Worm (Caenorhabditis elegans) whole organism, L1 larva: ENCODE results near the gene sri-69.

ENCODE experiments used
- aly-2 ChIP-seq: fragments of 150-350 bp; optimal IDR thresholded peaks from 2 replicates; lab custom pipeline; 2014; ENCODE audit warnings: missing biosample characterization, missing genetic modification characterization
- blmp-1 ChIP-seq: fragments of 150-350 bp; optimal IDR thresholded peaks from 2 replicates; lab custom pipeline; 2014; ENCODE audit warnings: missing biosample characterization, missing genetic modification characterization
- ceh-82 ChIP-seq, 3 experiments: fragments of 150-350 bp in 1 of 3; sonication (generic microtip) in 2 of 3; optimal IDR thresholded peaks; 2 replicates each; lab custom pipeline; 2014 to 2017; ENCODE audit warnings: missing biosample characterization in 3 of 3, missing genetic modification characterization in 3 of 3
- egl-27 ChIP-seq, 2 experiments: fragments of 150-350 bp in 1 of 2; sonication (generic microtip); optimal IDR thresholded peaks; 3 replicates each; lab custom pipeline; 2017 to 2018; ENCODE audit warnings: missing biosample characterization in 2 of 2, missing genetic modification characterization in 2 of 2, missing genetic modification reagents in 2 of 2
- isw-1 ChIP-seq: fragments of 200-800 bp; sonication (Bioruptor generic); IDR thresholded peaks from 2 replicates; pipeline ENCODE4 v1.3.6; 2022; ENCODE audit warnings: missing genetic modification characterization, missing compliant biosample characterization
- mdl-1 ChIP-seq, 2 experiments: fragments of 150-350 bp; optimal IDR thresholded peaks; 2 replicates each; lab custom pipeline; 2014 to 2017; ENCODE audit warnings: missing biosample characterization in 2 of 2, missing genetic modification characterization in 2 of 2, inconsistent platforms in 1 of 2
- nhr-12 ChIP-seq: sonication (generic microtip); optimal IDR thresholded peaks from 2 replicates; lab custom pipeline; 2017; ENCODE audit warnings: missing biosample characterization, missing genetic modification characterization
- pqm-1 ChIP-seq: sonication (generic microtip); optimal IDR thresholded peaks from 3 replicates; lab custom pipeline; 2017; ENCODE audit warnings: missing biosample characterization, missing genetic modification characterization
- sox-4 ChIP-seq: sonication (generic microtip); optimal IDR thresholded peaks from 2 replicates; lab custom pipeline; 2016; ENCODE audit warnings: missing genetic modification characterization, missing compliant biosample characterization
- tlp-1 ChIP-seq: fragments of 150-350 bp; optimal IDR thresholded peaks from 2 replicates; lab custom pipeline; 2014; ENCODE audit warnings: missing biosample characterization, missing genetic modification characterization
- unc-130 ChIP-seq: fragments of 150-350 bp; optimal IDR thresholded peaks from 2 replicates; lab custom pipeline; 2017; ENCODE audit warnings: missing biosample characterization, missing genetic modification characterization, inconsistent platforms

- TF ChIP-seq nhr-12 (tag; lab: Kevin White, UChicago) (no peak), unc-130 (tag; lab: Kevin White, UChicago) (no peak), isw-1 (GFP tag; lab: Robert Waterston, UW) (no peak), blmp-1 (no peak), pqm-1 (tag; lab: Kevin White, UChicago) (no peak), tlp-1 (tag; lab: Kevin White, UChicago) (no peak), sox-4 (tag; lab: Kevin White, UChicago) (no peak), mdl-1 (tag; optimal IDR thresholded peaks at IDR 0.05; lab: Kevin White, UChicago) (no peak), ceh-82 (tag; optimal IDR thresholded peaks at IDR 0.05; lab: Kevin White, UChicago) (no peak), aly-2 (tag; lab: Kevin White, UChicago) (no peak), egl-27 (tag; optimal IDR thresholded peaks at IDR 0.05; lab: Kevin White, UChicago) (no peak)
Observed at ce11 chrV:16992383-16992782, 15.8 kb downstream of the sri-69 start.
